Worm (Caenorhabditis elegans) whole organism, L4 larva: ENCODE measurements around the gene phat-8.
A peak's percentile ranks its signal among the peaks of the same experiment; 100 is the strongest.

Experiments used
- D1046.2 ChIP-seq: fragments of 200-800 bp; sonication (Bioruptor generic); IDR thresholded peaks from 2 replicates; pipeline ENCODE4 v1.3.6; 2022; ENCODE audit warnings: missing genetic modification characterization, missing compliant biosample characterization
- F10B5.3 ChIP-seq: sonication (generic microtip); optimal IDR thresholded peaks from 2 replicates; lab custom pipeline; 2016; ENCODE audit warnings: mild to moderate bottlenecking, missing genetic modification characterization, missing compliant biosample characterization
- F44E2.7 ChIP-seq: fragments of 200-800 bp; sonication (Bioruptor generic); IDR thresholded peaks from 2 replicates; pipeline ENCODE4 v2.1.2; 2022; ENCODE audit warnings: missing genetic modification characterization, missing compliant biosample characterization
- R02D3.7 ChIP-seq: fragments of 150-350 bp; sonication (generic microtip); optimal IDR thresholded peaks from 3 replicates; lab custom pipeline; 2014; ENCODE audit warnings: missing biosample characterization, missing genetic modification characterization
- T26A8.4 ChIP-seq: fragments of 200-800 bp; sonication (Bioruptor generic); IDR thresholded peaks from 2 replicates; pipeline ENCODE4 v1.3.6; 2022; ENCODE audit warnings: missing genetic modification characterization, missing compliant biosample characterization
- Y48G9A.11 ChIP-seq: fragments of 200-800 bp; sonication (Bioruptor generic); IDR thresholded peaks from 2 replicates; pipeline ENCODE4 v1.3.6; 2022; ENCODE audit warnings: missing genetic modification reagents, missing genetic modification characterization, missing compliant biosample characterization
- Y5F2A.4 ChIP-seq: fragments of 200-800 bp; sonication (Bioruptor generic); optimal IDR thresholded peaks from 2 replicates; lab custom pipeline; 2018; ENCODE audit warnings: mild to moderate bottlenecking, missing genetic modification characterization, missing compliant biosample characterization
- ZK337.2 ChIP-seq: fragments of 200-800 bp; sonication (Bioruptor generic); IDR thresholded peaks from 2 replicates; pipeline ENCODE4 v1.3.6; 2022; ENCODE audit warnings: missing genetic modification reagents, missing genetic modification characterization, missing compliant biosample characterization
- aha-1 ChIP-seq: fragments of 150-350 bp; peaks from one replicate; lab custom pipeline; 2014; ENCODE audit warnings: missing biosample characterization, missing genetic modification characterization
- aly-2 ChIP-seq: sonication (generic microtip); optimal IDR thresholded peaks from 2 replicates; lab custom pipeline; 2018; ENCODE audit warnings: missing biosample characterization, missing genetic modification characterization
- arid-1 ChIP-seq: fragments of 200-800 bp; sonication (Bioruptor generic); conservative IDR thresholded peaks from 2 replicates; pipeline ENCODE4 v1.3.6; 2022; ENCODE audit warnings: missing genetic modification reagents, missing genetic modification characterization, missing compliant biosample characterization
- attf-4 ChIP-seq: sonication (generic microtip); optimal IDR thresholded peaks from 3 replicates; lab custom pipeline; 2017; ENCODE audit warnings: missing biosample characterization, missing genetic modification characterization
- ceh-20 ChIP-seq: fragments of 200-800 bp; sonication (Bioruptor generic); IDR thresholded peaks from 2 replicates; pipeline ENCODE4 v1.3.6; 2022; ENCODE audit warnings: missing genetic modification reagents, missing genetic modification characterization, missing compliant biosample characterization
- ceh-82 ChIP-seq: sonication (generic microtip); optimal IDR thresholded peaks from 2 replicates; lab custom pipeline; 2017; ENCODE audit warnings: missing biosample characterization, missing genetic modification characterization
- daf-19 ChIP-seq: fragments of 200-800 bp; sonication (Bioruptor generic); conservative IDR thresholded peaks from 2 replicates; pipeline ENCODE4 v1.3.6; 2022; ENCODE audit warnings: missing genetic modification characterization, missing compliant biosample characterization
- daf-8 ChIP-seq: fragments of 200-800 bp; sonication (Bioruptor generic); IDR thresholded peaks from 2 replicates; pipeline ENCODE4 v1.3.6; 2022; ENCODE audit warnings: missing genetic modification characterization, missing compliant biosample characterization
- dmd-6 ChIP-seq: fragments of 200-800 bp; sonication (Bioruptor generic); IDR thresholded peaks from 2 replicates; pipeline ENCODE4 v1.3.6; 2022; ENCODE audit warnings: missing genetic modification reagents, missing genetic modification characterization, missing compliant biosample characterization
- dpl-1 ChIP-seq: fragments of 150-350 bp; optimal IDR thresholded peaks from 2 replicates; lab custom pipeline; 2014; ENCODE audit warnings: missing biosample characterization, missing genetic modification reagents, missing genetic modification characterization
- dve-1 ChIP-seq: sonication (generic microtip); optimal IDR thresholded peaks from 2 replicates; lab custom pipeline; 2017; ENCODE audit warnings: antibody characterized with exemption, mild to moderate bottlenecking, missing genetic modification characterization, missing compliant biosample characterization; ENCODE audit not compliant: insufficient read depth
- hif-1 ChIP-seq, 2 experiments: sonication (generic microtip); optimal IDR thresholded peaks; 2 replicates each; lab custom pipeline; 2016 to 2017; ENCODE audit warnings: missing compliant biosample characterization in 2 of 2, missing genetic modification characterization in 2 of 2, missing genetic modification reagents in 2 of 2, missing genotype in 2 of 2, mild to moderate bottlenecking in 1 of 2
- lin-1 ChIP-seq: fragments of 200-800 bp; sonication (Bioruptor generic); IDR thresholded peaks from 2 replicates; pipeline ENCODE4 v1.3.6; 2022; ENCODE audit warnings: missing genetic modification reagents, missing genetic modification characterization, missing compliant biosample characterization
- lin-15B ChIP-seq: fragments of 150-350 bp; sonication (generic microtip); optimal IDR thresholded peaks from 3 replicates; lab custom pipeline; 2014; ENCODE audit warnings: missing biosample characterization, missing genetic modification characterization
- lin-39 ChIP-seq: fragments of 150-350 bp; optimal IDR thresholded peaks from 2 replicates; lab custom pipeline; 2014; ENCODE audit warnings: missing biosample characterization, missing genetic modification reagents, missing genetic modification characterization
- lsy-2 ChIP-seq, 2 experiments: fragments of 150-350 bp in 1 of 2; sonication (generic microtip) in 1 of 2; optimal IDR thresholded peaks; 2 replicates each; lab custom pipeline; 2014 to 2017; ENCODE audit warnings: missing biosample characterization in 2 of 2, missing genetic modification characterization in 2 of 2
- madf-5 ChIP-seq, 2 experiments: fragments of 200-800 bp; sonication (Bioruptor generic); IDR thresholded peaks; 2 replicates each; pipeline ENCODE4 v1.3.6; 2022; ENCODE audit warnings: missing compliant biosample characterization in 2 of 2, missing genetic modification characterization in 2 of 2
- mdt-29 ChIP-seq: fragments of 200-800 bp; sonication (Bioruptor generic); IDR thresholded peaks from 2 replicates; pipeline ENCODE4 v1.3.6; 2022; ENCODE audit warnings: missing genetic modification reagents, missing genetic modification characterization, missing compliant biosample characterization
- mes-2 ChIP-seq: sonication (generic microtip); optimal IDR thresholded peaks from 2 replicates; lab custom pipeline; 2016; ENCODE audit warnings: missing genotype, mild to moderate bottlenecking, missing genetic modification characterization, missing compliant biosample characterization; ENCODE audit not compliant: poor library complexity, severe bottlenecking
- mxl-3 ChIP-seq: fragments of 200-800 bp; sonication (Bioruptor generic); optimal IDR thresholded peaks from 2 replicates; lab custom pipeline; 2018; ENCODE audit warnings: mild to moderate bottlenecking, missing genetic modification characterization, missing compliant biosample characterization
- nhr-11 ChIP-seq: fragments of 150-350 bp; optimal IDR thresholded peaks from 2 replicates; lab custom pipeline; 2014; ENCODE audit warnings: missing biosample characterization, missing genetic modification characterization
- nhr-237 ChIP-seq: sonication (generic microtip); optimal IDR thresholded peaks from 2 replicates; lab custom pipeline; 2017; ENCODE audit warnings: missing biosample characterization, missing genetic modification characterization
- nhr-25 ChIP-seq: sonication (generic microtip); optimal IDR thresholded peaks from 2 replicates; lab custom pipeline; 2017; ENCODE audit warnings: missing genetic modification characterization, mild to moderate bottlenecking, missing compliant biosample characterization, antibody characterized with exemption, moderate library complexity, borderline replicate concordance; ENCODE audit not compliant: insufficient read depth
- nhr-28 ChIP-seq: fragments of 150-350 bp; optimal IDR thresholded peaks from 2 replicates; lab custom pipeline; 2014; ENCODE audit warnings: missing biosample characterization, missing genetic modification characterization
- pha-4 ChIP-seq, 2 experiments: fragments of 150-350 bp in 1 of 2; fragments of 200-800 bp in 1 of 2; sonication (Bioruptor generic) in 1 of 2; IDR thresholded peaks in 1 of 2; optimal IDR thresholded peaks in 1 of 2; 2 replicates each; pipeline versions ENCODE4 v1.3.6 to Lab custom; 2014 to 2022; ENCODE audit warnings: missing genetic modification characterization in 2 of 2, missing genetic modification reagents in 2 of 2, missing biosample characterization in 1 of 2, missing compliant biosample characterization in 1 of 2
- rbr-2 ChIP-seq: sonication (generic microtip); optimal IDR thresholded peaks from 2 replicates; lab custom pipeline; 2016; ENCODE audit warnings: missing genotype, missing genetic modification characterization, missing compliant biosample characterization
- saeg-2 ChIP-seq: fragments of 200-800 bp; sonication (Bioruptor generic); IDR thresholded peaks from 2 replicates; pipeline ENCODE4 v1.3.6; 2022; ENCODE audit warnings: missing genetic modification reagents, missing genetic modification characterization, missing compliant biosample characterization
- skn-1 ChIP-seq: fragments of 150-350 bp; optimal IDR thresholded peaks from 2 replicates; lab custom pipeline; 2014; ENCODE audit warnings: missing biosample characterization, missing genetic modification characterization
- snpc-1.2 ChIP-seq: fragments of 200-800 bp; sonication (Bioruptor generic); IDR thresholded peaks from 2 replicates; pipeline ENCODE4 v1.3.6; 2022; ENCODE audit warnings: missing genetic modification reagents, missing genetic modification characterization, missing compliant biosample characterization
- zfp-2 ChIP-seq: sonication (generic microtip); optimal IDR thresholded peaks from 2 replicates; lab custom pipeline; 2016; ENCODE audit warnings: mild to moderate bottlenecking, missing genetic modification characterization, missing compliant biosample characterization
- zfp-3 ChIP-seq: fragments of 200-800 bp; sonication (Bioruptor generic); conservative IDR thresholded peaks from 2 replicates; pipeline ENCODE4 v1.3.6; 2022; ENCODE audit warnings: missing genetic modification reagents, missing genetic modification characterization, missing compliant biosample characterization
- zip-11 ChIP-seq: fragments of 200-800 bp; sonication (Bioruptor generic); IDR thresholded peaks from 2 replicates; pipeline ENCODE4 v1.3.6; 2022; ENCODE audit warnings: missing genetic modification characterization, missing compliant biosample characterization
- ztf-11 ChIP-seq: fragments of 150-350 bp; optimal IDR thresholded peaks from 2 replicates; lab custom pipeline; 2014; ENCODE audit warnings: missing biosample characterization, missing genetic modification characterization

phat-8 gene

DNA sequence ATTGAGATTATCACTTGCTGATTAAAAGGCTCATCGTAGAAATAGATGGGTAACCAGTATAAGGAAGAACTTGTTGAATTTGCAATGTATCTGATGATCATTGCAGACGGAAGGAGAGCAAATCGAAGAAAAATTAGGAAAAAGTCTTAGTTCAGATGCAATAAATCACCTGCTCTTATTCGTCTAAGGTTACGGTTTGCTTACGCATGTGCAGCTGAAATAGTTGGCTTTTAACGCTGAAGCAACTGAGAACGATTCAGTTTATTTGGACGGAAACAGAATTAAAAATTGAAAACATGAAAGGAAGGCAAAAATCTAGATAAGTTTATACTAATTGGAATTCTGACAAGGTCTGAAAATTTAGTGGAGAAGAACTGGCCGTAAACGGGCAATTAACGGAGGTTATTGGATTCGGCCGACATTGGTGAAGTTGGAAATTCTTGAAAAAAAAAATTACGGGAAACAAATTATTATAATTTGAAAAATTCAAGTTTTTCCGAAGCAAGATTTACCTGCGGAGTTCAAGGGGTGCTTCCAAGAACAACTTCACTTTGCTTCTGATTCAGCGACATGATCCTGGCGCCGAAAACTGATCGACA is 18.8 kb upstream of the phat-8 start, which contains the start of the genes sre-35 and sre-33:
Gene sre-35, minus strand, starts transcription at position 101 of the 599 bp plus-strand sequence.
Gene sre-33, plus strand, starts transcription at position 549 of the 599 bp plus-strand sequence.
- TF ChIP-seq nhr-25 (no peak), aha-1 (tag; lab: Kevin White, UChicago) (peak; percentile 81)
- TF ChIP-seq, all 104 proteins: peak for 1

- no peak for TF ChIP-seq aly-2 (tag; lab: Kevin White, UChicago)
- TF ChIP-seq R02D3.7 (tag; lab: Kevin White, UChicago): no peak
- TF ChIP-seq hif-1 (tag; optimal IDR thresholded peaks at IDR 0.05; lab: Kevin White, UChicago): no peak
Observed at ce11 chrII:12456633-12457032, 15.0 kb upstream of the phat-8 start, which contains the start of gene sre-32. Gene sre-32 (minus strand): TSS chrII:12456733.

ce11 chrII:12457275-12457674 is 14.3 kb upstream of the phat-8 start, which contains the start of gene sre-38:
Gene sre-38 (plus strand): TSS chrII:12457575.
- TF ChIP-seq R02D3.7 (tag; lab: Kevin White, UChicago) (no peak), dve-1 (tag; lab: Kevin White, UChicago) (no peak), ceh-20 (GFP tag; lab: Robert Waterston, UW) (no peak), D1046.2 (GFP tag; lab: Robert Waterston, UW) (no peak), Y48G9A.11 (GFP tag; lab: Robert Waterston, UW) (no peak), dpl-1 (GFP tag; lab: Kevin White, UChicago) (no peak), lin-39 (tag; lab: Kevin White, UChicago) (no peak), daf-8 (GFP tag; lab: Robert Waterston, UW) (no peak)
- TF ChIP-seq, all 104 proteins: peak for 0

ce11 chrII:12459422-12459821 is 12.2 kb upstream of the phat-8 start, which contains the start of gene tag-281:
Gene tag-281 (plus strand): TSS chrII:12459761.
- TF ChIP-seq dmd-6 (GFP tag; lab: Robert Waterston, UW) (peak; percentile 51), nhr-28 (tag; lab: Kevin White, UChicago) (no peak), madf-5 (GFP tag; IDR thresholded peaks at IDR 0.05; lab: Robert Waterston, UW) (no peak), R02D3.7 (tag; lab: Kevin White, UChicago) (no peak), daf-19 (GFP tag; lab: Robert Waterston, UW) (no peak), lin-1 (GFP tag; lab: Robert Waterston, UW) (no peak), F44E2.7 (GFP tag; lab: Robert Waterston, UW) (no peak), Y48G9A.11 (GFP tag; lab: Robert Waterston, UW) (no peak), skn-1 (tag; lab: Kevin White, UChicago) (no peak), lin-39 (tag; lab: Kevin White, UChicago) (no peak), zfp-2 (no peak), hif-1 (tag; optimal IDR thresholded peaks at IDR 0.05; lab: Kevin White, UChicago) (peak in 1 of 2 experiments; percentile 59), rbr-2 (peak; percentile 52), attf-4 (tag; lab: Kevin White, UChicago) (no peak), lin-15B (tag; lab: Kevin White, UChicago) (peak; percentile 43), D1046.2 (GFP tag; lab: Robert Waterston, UW) (no peak), snpc-1.2 (GFP tag; lab: Robert Waterston, UW) (no peak), ztf-11 (no peak), nhr-11 (tag; lab: Kevin White, UChicago) (peak; percentile 24), mxl-3 (GFP tag; lab: Kevin White, UChicago) (no peak), saeg-2 (GFP tag; lab: Robert Waterston, UW) (no peak), T26A8.4 (peak; percentile 41; the same call in 1 of the 2 replicates), aly-2 (tag; lab: Kevin White, UChicago) (no peak), ZK337.2 (no peak), nhr-237 (tag; lab: Kevin White, UChicago) (no peak), mes-2 (tag; lab: Kevin White, UChicago) (peak; percentile 85), nhr-25 (no peak), Y5F2A.4 (GFP tag; lab: Kevin White, UChicago) (no peak), dve-1 (tag; lab: Kevin White, UChicago) (no peak), zfp-3 (peak; percentile 60; the same call in 1 of the 2 replicates), lsy-2 (tag; optimal IDR thresholded peaks at IDR 0.05; lab: Kevin White, UChicago) (peak in 1 of 2 experiments; percentile 90), mdt-29 (GFP tag; lab: Robert Waterston, UW) (no peak), F10B5.3 (tag; lab: Kevin White, UChicago) (no peak), arid-1 (GFP tag; lab: Robert Waterston, UW) (no peak), ceh-20 (GFP tag; lab: Robert Waterston, UW) (no peak), daf-8 (GFP tag; lab: Robert Waterston, UW) (no peak), zip-11 (GFP tag; lab: Robert Waterston, UW) (no peak), ceh-82 (tag; lab: Kevin White, UChicago) (no peak), pha-4 (GFP tag; IDR thresholded peaks at IDR 0.05; lab: Robert Waterston, UW) (no peak), pha-4 (tag; optimal IDR thresholded peaks at IDR 0.05; lab: Kevin White, UChicago) (no peak)
